Worm (Caenorhabditis elegans): Measurements from ENCODE around the gene gst-27.

The gst-27 gene

DNA sequence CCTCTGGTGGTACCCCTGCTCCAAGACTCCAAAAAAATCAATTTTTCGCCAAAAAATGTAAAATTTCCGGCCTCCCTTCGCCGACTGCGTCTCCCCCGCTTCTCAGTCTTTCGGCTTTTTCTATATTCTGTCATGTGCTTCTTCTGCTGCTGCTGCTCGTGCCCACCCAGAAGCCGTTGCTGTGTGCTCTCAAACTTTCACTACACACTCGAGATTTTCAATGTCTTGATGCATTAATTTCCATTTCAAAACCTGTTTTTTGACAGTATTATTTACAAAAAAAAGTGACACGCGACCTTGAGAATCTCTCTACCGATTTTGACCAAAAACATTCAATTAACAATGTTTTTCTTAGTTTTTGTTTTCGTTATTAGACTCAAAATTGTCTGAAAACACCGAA is 43.8 kb upstream of the gst-27 start (continued):
- TF ChIP-seq dpl-1 (GFP tag; optimal IDR thresholded peaks at IDR 0.05) (no peak), mep-1 (tag; optimal IDR thresholded peaks at IDR 0.05) (no peak), Y116A8C.19 (tag; optimal IDR thresholded peaks at IDR 0.05; ENCODE audit: borderline replicate concordance) (no peak), lin-13 (GFP tag; optimal IDR thresholded peaks at IDR 0.05) (no peak), ceh-82 (tag; optimal IDR thresholded peaks at IDR 0.05) (no peak), grh-1 (GFP tag; IDR thresholded peaks at IDR 0.05) (peak; percentile 71), nhr-71 (tag; optimal IDR thresholded peaks at IDR 0.05) (peak; percentile 35), irx-1 (tag; optimal IDR thresholded peaks at IDR 0.05) (no peak), lin-15B (tag; optimal IDR thresholded peaks at IDR 0.05) (no peak), ceh-8 (GFP tag; optimal IDR thresholded peaks at IDR 0.05) (no peak), unc-86 (tag; optimal IDR thresholded peaks at IDR 0.05) (no peak), ztf-11 (tag; optimal IDR thresholded peaks at IDR 0.05) (no peak), nhr-20 (tag; optimal IDR thresholded peaks at IDR 0.05) (peak; percentile 30), snu-23 (GFP tag; optimal IDR thresholded peaks at IDR 0.05) (peak; percentile 10), ets-5 (GFP tag; IDR thresholded peaks at IDR 0.05) (no peak), jun-1 (tag; optimal IDR thresholded peaks at IDR 0.05) (no peak), dsc-1 (tag; optimal IDR thresholded peaks at IDR 0.05) (no peak), egl-13 (tag; optimal IDR thresholded peaks at IDR 0.05) (no peak), alr-1 (tag; optimal IDR thresholded peaks at IDR 0.05; ENCODE audit: borderline replicate concordance) (no peak), tlp-1 (tag; optimal IDR thresholded peaks at IDR 0.05) (no peak), mdl-1 (tag; optimal IDR thresholded peaks at IDR 0.05) (no peak), snpc-4 (tag; optimal IDR thresholded peaks at IDR 0.05) (no peak), nhr-237 (tag; optimal IDR thresholded peaks at IDR 0.05) (no peak), mef-2 (tag; optimal IDR thresholded peaks at IDR 0.05) (no peak), sup-37 (GFP tag; optimal IDR thresholded peaks at IDR 0.05) (no peak), zag-1 (tag; optimal IDR thresholded peaks at IDR 0.05) (no peak), pag-3 (tag; optimal IDR thresholded peaks at IDR 0.05; ENCODE audit: borderline replicate concordance, insufficient read depth) (no peak), nhr-84 (tag; optimal IDR thresholded peaks at IDR 0.05) (no peak), ama-1 (optimal IDR thresholded peaks at IDR 0.05) (no peak), unc-30 (tag; optimal IDR thresholded peaks at IDR 0.05) (no peak), nhr-28 (tag; optimal IDR thresholded peaks at IDR 0.05) (no peak), nhr-12 (tag; optimal IDR thresholded peaks at IDR 0.05) (no peak), C16A3.4 (tag; optimal IDR thresholded peaks at IDR 0.05) (no peak), unc-98 (GFP tag; IDR thresholded peaks at IDR 0.05) (no peak), xbp-1 (tag; optimal IDR thresholded peaks at IDR 0.05) (no peak), zip-4 (GFP tag; optimal IDR thresholded peaks at IDR 0.05) (no peak), ceh-88 (GFP tag; IDR thresholded peaks at IDR 0.05) (no peak), vab-15 (tag; optimal IDR thresholded peaks at IDR 0.05) (no peak), skn-1 (tag; optimal IDR thresholded peaks at IDR 0.05) (no peak), lsy-2 (tag; optimal IDR thresholded peaks at IDR 0.05) (peak in 1 of 2 experiments; percentile 22), ceh-90 (tag; optimal IDR thresholded peaks at IDR 0.05) (no peak), nhr-85 (tag) (peak; percentile 83), sox-4 (tag; optimal IDR thresholded peaks at IDR 0.05) (no peak)

DNA sequence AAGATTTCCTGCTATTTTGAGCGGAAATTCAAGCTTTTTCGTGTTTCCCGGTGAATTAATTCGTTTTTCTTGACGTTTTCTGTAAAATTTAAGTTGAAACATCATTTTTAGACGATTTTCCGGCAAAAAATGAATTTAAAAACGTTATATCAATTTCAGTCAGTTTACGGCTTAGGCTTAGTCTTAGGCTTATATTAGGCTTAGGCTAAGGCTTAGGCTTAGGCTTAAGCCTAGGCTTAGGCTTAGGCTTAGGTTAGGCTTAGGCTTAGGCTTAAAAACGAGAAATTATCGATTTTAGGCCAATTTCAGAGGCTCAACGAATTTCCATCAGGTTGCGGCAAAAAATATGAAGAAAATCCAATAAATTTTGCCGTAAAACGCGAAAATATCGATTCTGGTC is 43.3 kb upstream of the gst-27 start:
- TF ChIP-seq lir-3 (tag; optimal IDR thresholded peaks at IDR 0.05; ENCODE audit: poor library complexity) (no peak), pqm-1 (tag; optimal IDR thresholded peaks at IDR 0.05) (no peak), nhr-71 (tag; optimal IDR thresholded peaks at IDR 0.05) (no peak), ceh-90 (tag; optimal IDR thresholded peaks at IDR 0.05) (no peak), fkh-4 (tag; optimal IDR thresholded peaks at IDR 0.05; ENCODE audit: borderline replicate concordance) (no peak), zag-1 (tag; optimal IDR thresholded peaks at IDR 0.05) (no peak), unc-130 (tag; optimal IDR thresholded peaks at IDR 0.05) (no peak), ceh-63 (GFP tag; optimal IDR thresholded peaks at IDR 0.05) (no peak), pag-3 (tag; optimal IDR thresholded peaks at IDR 0.05; ENCODE audit: borderline replicate concordance, insufficient read depth) (no peak), pax-3 (tag; optimal IDR thresholded peaks at IDR 0.05) (no peak), xbp-1 (tag; optimal IDR thresholded peaks at IDR 0.05) (no peak), ztf-11 (tag; optimal IDR thresholded peaks at IDR 0.05) (no peak), ceh-88 (GFP tag; IDR thresholded peaks at IDR 0.05) (no peak), C04F5.9 (tag; optimal IDR thresholded peaks at IDR 0.05) (no peak), ets-5 (GFP tag; IDR thresholded peaks at IDR 0.05) (no peak), nhr-11 (tag; optimal IDR thresholded peaks at IDR 0.05) (no peak)
